Worm (Caenorhabditis elegans): ENCODE measurements around the gene dnj-7.

ce11 chrX:7234074-7234453 is 39.7 kb downstream of the dnj-7 start:
- TF ChIP-seq W03F9.2 (tag; optimal IDR thresholded peaks at IDR 0.05) (no peak), him-1 (tag; optimal IDR thresholded peaks at IDR 0.05) (no peak), dao-5 (tag; optimal IDR thresholded peaks at IDR 0.05) (no peak)

Measured in whole organism, L4/young adult.